Worm (Caenorhabditis elegans): Measurements from ENCODE around the gene dsc-1.

DNA sequence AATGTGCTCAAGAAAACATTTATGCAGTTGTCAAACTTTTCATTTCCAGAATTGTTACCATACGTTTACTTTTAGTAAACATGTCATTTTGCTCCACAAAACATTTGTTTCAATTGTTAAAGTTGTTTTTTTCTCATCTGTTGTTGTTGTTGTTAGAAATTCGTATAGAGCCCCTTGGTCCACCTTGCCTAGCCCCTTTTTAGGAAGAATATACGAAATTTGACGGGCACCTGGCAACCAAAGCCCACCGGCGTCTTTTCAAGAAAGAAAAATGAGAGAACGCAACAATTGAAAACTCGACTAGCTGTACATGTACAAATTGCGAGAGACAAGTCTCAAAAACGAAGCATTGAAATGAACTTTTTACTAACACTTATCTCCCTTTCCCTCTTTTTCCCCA, 49.8 kb upstream of the dsc-1 start, which contains the start of gene F09B12.5:
- TF ChIP-seq ztf-29 (GFP tag; IDR thresholded peaks at IDR 0.05) (no peak), flt-1 (GFP tag; IDR thresholded peaks at IDR 0.05) (no peak), klf-2 (GFP tag; conservative IDR thresholded peaks at IDR 0.05) (no peak), ref-1 (GFP tag; conservative IDR thresholded peaks at IDR 0.05) (no peak), tab-1 (GFP tag; IDR thresholded peaks at IDR 0.05) (no peak), cog-1 (tag; optimal IDR thresholded peaks at IDR 0.05) (no peak), med-1 (GFP tag; optimal IDR thresholded peaks at IDR 0.05; ENCODE audit: insufficient read depth) (no peak)

All from whole organism, midembryonic.